Worm (Caenorhabditis elegans): ENCODE measurements around the gene sma-2.

The sma-2 gene

ce11 chrIII:8731310-8731709, 18.2 kb upstream of the sma-2 start, which contains the start of gene ZK370.4:
TSS of gene ZK370.4 (minus strand) at chrIII:8731410.
- no peak for TF ChIP-seq him-1 (tag; optimal IDR thresholded peaks at IDR 0.05)
- no peak for TF ChIP-seq dao-5 (tag; optimal IDR thresholded peaks at IDR 0.05)
- TF ChIP-seq W03F9.2 (tag; optimal IDR thresholded peaks at IDR 0.05), result no peak

- no peak for TF ChIP-seq W03F9.2 (tag; optimal IDR thresholded peaks at IDR 0.05)
- TF ChIP-seq him-1 (tag; optimal IDR thresholded peaks at IDR 0.05), result no peak
- TF ChIP-seq dao-5 (tag; optimal IDR thresholded peaks at IDR 0.05), result no peak
These were observed 17.5 kb upstream of the sma-2 start for ce11 chrIII:8731973-8732372.

ce11 chrIII:8733237-8733636, 16.2 kb upstream of the sma-2 start:
- no peak for TF ChIP-seq dao-5 (tag; optimal IDR thresholded peaks at IDR 0.05)
- TF ChIP-seq W03F9.2 (tag; optimal IDR thresholded peaks at IDR 0.05), result no peak

ce11 chrIII:8733667-8734066, 15.8 kb upstream of the sma-2 start:
- TF ChIP-seq W03F9.2 (tag; optimal IDR thresholded peaks at IDR 0.05) (no peak), dao-5 (tag; optimal IDR thresholded peaks at IDR 0.05) (no peak), him-1 (tag; optimal IDR thresholded peaks at IDR 0.05) (no peak)

- TF ChIP-seq dao-5 (tag; optimal IDR thresholded peaks at IDR 0.05) (no peak), W03F9.2 (tag; optimal IDR thresholded peaks at IDR 0.05) (no peak), him-1 (tag; optimal IDR thresholded peaks at IDR 0.05) (no peak)
These were observed 15.1 kb upstream of the sma-2 start for ce11 chrIII:8734327-8734885.

ce11 chrIII:8737391-8737790, 12.1 kb upstream of the sma-2 start:
- TF ChIP-seq W03F9.2 (tag; optimal IDR thresholded peaks at IDR 0.05) (no peak), dao-5 (tag; optimal IDR thresholded peaks at IDR 0.05) (no peak), him-1 (tag; optimal IDR thresholded peaks at IDR 0.05) (no peak)

DNA sequence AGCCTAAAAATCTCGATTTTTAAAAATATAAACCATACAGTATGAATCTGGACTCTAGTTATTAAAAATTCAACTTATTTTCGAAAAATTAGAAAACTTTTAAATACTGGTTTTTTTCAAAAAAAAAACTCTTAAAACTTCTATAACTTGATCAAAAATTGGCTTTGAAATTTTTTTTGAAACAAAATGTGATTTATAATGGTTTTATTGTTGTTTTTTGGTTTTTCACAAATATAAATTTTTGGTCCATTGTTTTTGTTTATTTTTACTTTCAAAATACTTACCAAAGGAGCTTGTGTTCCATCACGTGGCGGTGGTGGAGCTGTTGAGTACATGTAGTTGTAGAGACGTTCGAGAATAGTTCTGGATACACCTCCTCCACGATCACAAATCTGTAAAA, 11.2 kb upstream of the sma-2 start:
- TF ChIP-seq him-1 (tag; optimal IDR thresholded peaks at IDR 0.05), result no peak
- no peak for TF ChIP-seq dao-5 (tag; optimal IDR thresholded peaks at IDR 0.05)
- TF ChIP-seq W03F9.2 (tag; optimal IDR thresholded peaks at IDR 0.05), result no peak

DNA sequence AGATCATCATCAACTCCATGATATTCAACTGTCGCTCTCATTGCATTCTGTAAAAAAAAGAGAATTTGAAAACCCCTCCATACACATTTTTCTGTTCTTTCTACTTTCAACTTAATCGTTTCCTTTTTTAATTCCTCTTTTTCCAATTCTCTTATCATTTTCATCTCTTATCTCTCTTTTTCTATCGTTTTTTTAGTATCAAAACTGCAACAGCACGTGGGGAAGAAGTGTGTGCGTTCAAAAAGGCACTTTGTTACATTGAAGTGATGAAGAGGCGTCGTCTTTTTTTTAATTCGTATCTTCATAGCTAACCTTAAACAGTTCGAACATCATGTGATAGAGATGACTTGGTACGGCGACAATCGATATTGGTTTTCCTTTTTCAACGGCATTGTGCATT, 10.4 kb upstream of the sma-2 start:
- TF ChIP-seq him-1 (tag; optimal IDR thresholded peaks at IDR 0.05), result no peak
- no peak for TF ChIP-seq dao-5 (tag; optimal IDR thresholded peaks at IDR 0.05)
- TF ChIP-seq W03F9.2 (tag; optimal IDR thresholded peaks at IDR 0.05), result no peak

ce11 chrIII:8739786-8740185, 9.7 kb upstream of the sma-2 start:
- TF ChIP-seq him-1 (tag; optimal IDR thresholded peaks at IDR 0.05), result no peak
- TF ChIP-seq W03F9.2 (tag; optimal IDR thresholded peaks at IDR 0.05), result no peak
- TF ChIP-seq dao-5 (tag; optimal IDR thresholded peaks at IDR 0.05), result no peak

- TF ChIP-seq W03F9.2 (tag; optimal IDR thresholded peaks at IDR 0.05) (peak; percentile 91), him-1 (tag; optimal IDR thresholded peaks at IDR 0.05) (peak; percentile 93), dao-5 (tag; optimal IDR thresholded peaks at IDR 0.05) (no peak)
These were observed 8.1 kb upstream of the sma-2 start, which contains the start of gene pdhk-2 for ce11 chrIII:8741276-8741860. TSS of gene pdhk-2 (minus strand) at chrIII:8741412.

ce11 chrIII:8741955-8742354, 7.5 kb upstream of the sma-2 start:
- no peak for TF ChIP-seq dao-5 (tag; optimal IDR thresholded peaks at IDR 0.05)
- no peak for TF ChIP-seq him-1 (tag; optimal IDR thresholded peaks at IDR 0.05)
- no peak for TF ChIP-seq W03F9.2 (tag; optimal IDR thresholded peaks at IDR 0.05)

ce11 chrIII:8742584-8742983, 6.9 kb upstream of the sma-2 start:
- TF ChIP-seq dao-5 (tag; optimal IDR thresholded peaks at IDR 0.05) (no peak), him-1 (tag; optimal IDR thresholded peaks at IDR 0.05) (no peak), W03F9.2 (tag; optimal IDR thresholded peaks at IDR 0.05) (no peak)

DNA sequence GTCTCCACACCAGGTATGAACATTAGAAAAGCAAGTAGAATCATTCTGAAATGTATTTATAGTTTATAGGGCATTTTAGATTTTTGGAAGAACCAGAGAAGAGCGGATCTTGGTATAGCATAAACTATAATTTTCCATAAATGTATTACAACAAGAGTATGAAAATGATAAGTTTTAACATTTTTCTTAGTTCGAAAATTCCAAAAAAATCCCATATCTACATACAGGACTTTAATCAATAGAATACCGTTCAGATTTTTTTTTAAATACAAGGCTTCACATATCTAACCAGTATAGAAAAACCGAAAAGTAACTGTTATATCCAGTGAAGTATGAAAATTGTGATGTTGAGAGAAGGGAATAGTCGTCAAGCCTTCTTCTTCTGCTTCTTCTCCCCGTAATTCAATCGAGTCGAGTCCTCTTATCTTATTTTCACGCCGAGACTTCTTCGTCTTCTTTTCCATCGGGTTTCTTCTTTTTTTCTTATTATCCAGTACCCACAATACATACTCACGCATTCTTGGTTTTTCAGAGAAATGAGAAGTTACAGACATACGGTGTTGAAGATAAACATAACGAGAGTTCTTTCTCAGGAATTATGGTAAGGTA, 5.6 kb upstream of the sma-2 start, which contains the start of gene ZK370.6:
Gene ZK370.6, minus strand, starts transcription at position 51 of the 609 bp plus-strand sequence.
- TF ChIP-seq W03F9.2 (tag; optimal IDR thresholded peaks at IDR 0.05) (no peak), him-1 (tag; optimal IDR thresholded peaks at IDR 0.05) (no peak), dao-5 (tag; optimal IDR thresholded peaks at IDR 0.05) (no peak)

- TF ChIP-seq him-1 (tag; optimal IDR thresholded peaks at IDR 0.05) (no peak), dao-5 (tag; optimal IDR thresholded peaks at IDR 0.05) (no peak), W03F9.2 (tag; optimal IDR thresholded peaks at IDR 0.05) (no peak)
These were observed 4.7 kb upstream of the sma-2 start for ce11 chrIII:8744765-8745164.
